Worm (Caenorhabditis elegans) whole organism, L3 larva: ENCODE results near the gene inx-3.

Experiments used
- ZK546.5 ChIP-seq: sonication (generic microtip); optimal IDR thresholded peaks from 2 replicates; lab custom pipeline; 2017; ENCODE audit warnings: missing biosample characterization, missing genetic modification characterization
- ama-1 ChIP-seq: fragments of 150-350 bp; optimal IDR thresholded peaks from 2 replicates; lab custom pipeline; 2018
- elt-2 ChIP-seq: sonication (generic microtip); optimal IDR thresholded peaks from 2 replicates; lab custom pipeline; 2016; ENCODE audit warnings: missing genetic modification reagents, mild to moderate bottlenecking, missing genetic modification characterization, missing compliant biosample characterization
- elt-3 ChIP-seq, 3 experiments: fragments of 150-350 bp in 1 of 3; sonication (generic microtip) in 2 of 3; optimal IDR thresholded peaks; 2 replicates in 2 of 3; 4 replicates in 1 of 3; lab custom pipeline; 2014 to 2017; ENCODE audit warnings: missing biosample characterization in 3 of 3, missing genetic modification characterization in 3 of 3
- fkh-10 ChIP-seq: sonication (generic microtip); optimal IDR thresholded peaks from 2 replicates; lab custom pipeline; 2017; ENCODE audit warnings: missing biosample characterization, missing genetic modification reagents, missing genetic modification characterization
- pqm-1 ChIP-seq: fragments of 150-350 bp; optimal IDR thresholded peaks from 2 replicates; lab custom pipeline; 2017; ENCODE audit warnings: missing biosample characterization, missing genetic modification characterization, inconsistent platforms
- sea-2 ChIP-seq: fragments of 150-350 bp; sonication (generic microtip); optimal IDR thresholded peaks from 4 replicates; lab custom pipeline; 2014; ENCODE audit warnings: missing biosample characterization, missing genetic modification reagents, missing genetic modification characterization
- ztf-4 ChIP-seq: fragments of 150-350 bp; optimal IDR thresholded peaks from 2 replicates; lab custom pipeline; 2014; ENCODE audit warnings: missing biosample characterization, missing genetic modification characterization

DNA sequence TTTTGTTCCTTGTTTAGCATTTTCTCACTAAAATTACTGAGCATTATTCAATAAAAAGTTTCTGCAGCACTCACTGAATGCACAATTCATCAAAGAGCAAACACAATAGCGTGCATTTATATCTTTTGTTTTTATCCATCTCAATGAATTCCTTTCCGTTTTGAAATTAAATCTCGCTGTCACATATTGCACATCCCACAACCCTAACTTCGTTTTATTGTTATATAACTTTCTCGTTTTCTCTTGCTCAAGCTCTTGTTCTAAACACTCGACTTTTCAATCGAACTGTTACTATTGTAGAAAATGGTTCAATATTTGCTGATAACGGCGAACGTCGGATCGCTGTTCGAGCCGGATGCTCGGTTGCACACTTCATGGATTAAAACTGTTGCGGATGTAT, 35.2 kb downstream of the inx-3 start, which contains the start of gene ipp-5:
- TF ChIP-seq fkh-10 (no peak), pqm-1 (tag; lab: Kevin White, UChicago) (no peak), ZK546.5 (tag; lab: Kevin White, UChicago) (no peak), sea-2 (GFP tag; lab: Kevin White, UChicago) (no peak), elt-3 (tag; optimal IDR thresholded peaks at IDR 0.05; lab: Kevin White, UChicago) (no peak), ama-1 (lab: Kevin White, UChicago) (no peak), elt-2 (tag; lab: Kevin White, UChicago) (no peak), ztf-4 (tag; lab: Kevin White, UChicago) (no peak)
